Worm (Caenorhabditis elegans): ENCODE measurements around the gene R06F6.8.

R06F6.8 gene

ce11 chrII:10852880-10853279, 33.1 kb upstream of the R06F6.8 start:
- no peak for TF ChIP-seq alr-1 (tag; optimal IDR thresholded peaks at IDR 0.05)
- no peak for TF ChIP-seq skn-1 (tag; optimal IDR thresholded peaks at IDR 0.05)
- no peak for TF ChIP-seq lin-11 (tag; optimal IDR thresholded peaks at IDR 0.05)
- TF ChIP-seq snpc-4 (tag; optimal IDR thresholded peaks at IDR 0.05), result no peak
- TF ChIP-seq mab-5 (tag; optimal IDR thresholded peaks at IDR 0.05), result no peak
- no peak for TF ChIP-seq F13H6.1 (tag; optimal IDR thresholded peaks at IDR 0.05)
- TF ChIP-seq ceh-82 (tag; optimal IDR thresholded peaks at IDR 0.05), result no peak
- no peak for TF ChIP-seq ztf-1 (GFP tag; conservative IDR thresholded peaks at IDR 0.05)
- no peak for TF ChIP-seq lin-13 (GFP tag; optimal IDR thresholded peaks at IDR 0.05)
- no peak for TF ChIP-seq fos-1 (tag; optimal IDR thresholded peaks at IDR 0.05)
- no peak for TF ChIP-seq nhr-237 (tag; optimal IDR thresholded peaks at IDR 0.05)
- TF ChIP-seq R02D3.7 (tag; optimal IDR thresholded peaks at IDR 0.05), result no peak
- TF ChIP-seq nhr-25 (tag; optimal IDR thresholded peaks at IDR 0.05), result no peak
- TF ChIP-seq nhr-77 (tag; optimal IDR thresholded peaks at IDR 0.05), result no peak
- no peak for TF ChIP-seq elt-3 (tag; optimal IDR thresholded peaks at IDR 0.05)
- TF ChIP-seq peb-1 (tag; optimal IDR thresholded peaks at IDR 0.05), result no peak
- TF ChIP-seq ztf-4 (tag; optimal IDR thresholded peaks at IDR 0.05), result no peak
- TF ChIP-seq aly-2 (tag; optimal IDR thresholded peaks at IDR 0.05), result no peak

- TF ChIP-seq nhr-23 (tag; optimal IDR thresholded peaks at IDR 0.05), result no peak
- no peak for TF ChIP-seq ama-1 (optimal IDR thresholded peaks at IDR 0.05)
- no peak for TF ChIP-seq ZK546.5 (tag; optimal IDR thresholded peaks at IDR 0.05)
- peak; percentile 53 for TF ChIP-seq ztf-4 (tag; optimal IDR thresholded peaks at IDR 0.05)
- TF ChIP-seq nhr-25 (tag; optimal IDR thresholded peaks at IDR 0.05), result peak; percentile 87
- peak; percentile 69 for TF ChIP-seq snpc-4 (tag; optimal IDR thresholded peaks at IDR 0.05)
- TF ChIP-seq sem-4 (tag; optimal IDR thresholded peaks at IDR 0.05), result peak; percentile 70
- no peak for TF ChIP-seq nhr-12 (tag; optimal IDR thresholded peaks at IDR 0.05)
- no peak for TF ChIP-seq nhr-77 (tag; optimal IDR thresholded peaks at IDR 0.05)
- TF ChIP-seq egl-27 (tag; optimal IDR thresholded peaks at IDR 0.05), result peak; percentile 68
- TF ChIP-seq lin-13 (GFP tag; optimal IDR thresholded peaks at IDR 0.05), result peak; percentile 45
- TF ChIP-seq mab-5 (tag; optimal IDR thresholded peaks at IDR 0.05), result peak; percentile 58
- TF ChIP-seq lsy-2 (tag; optimal IDR thresholded peaks at IDR 0.05), result peak; percentile 22 to 78
- TF ChIP-seq unc-62 (GFP tag; optimal IDR thresholded peaks at IDR 0.05), result peak; percentile 96
- peak; percentile 90 for TF ChIP-seq F13H6.1 (tag; optimal IDR thresholded peaks at IDR 0.05)
- TF ChIP-seq crh-2 (tag; optimal IDR thresholded peaks at IDR 0.05), result peak; percentile 89
- TF ChIP-seq dmd-4 (tag; optimal IDR thresholded peaks at IDR 0.05), result no peak
- no peak for TF ChIP-seq unc-39 (tag; optimal IDR thresholded peaks at IDR 0.05)
- peak; percentile 80 for TF ChIP-seq sma-9 (GFP tag; optimal IDR thresholded peaks at IDR 0.05)
- TF ChIP-seq sma-9 (tag; optimal IDR thresholded peaks at IDR 0.05), result no peak
- peak in 1 of 2 experiments; percentile 44 for TF ChIP-seq mdl-1 (tag; optimal IDR thresholded peaks at IDR 0.05)
- peak; percentile 82 for TF ChIP-seq sma-3 (GFP tag; optimal IDR thresholded peaks at IDR 0.05)
- TF ChIP-seq blmp-1 (tag; optimal IDR thresholded peaks at IDR 0.05; ENCODE audit: insufficient read depth), result peak; percentile 47
- TF ChIP-seq lin-39 (tag; optimal IDR thresholded peaks at IDR 0.05), result no peak
- TF ChIP-seq fos-1 (tag; optimal IDR thresholded peaks at IDR 0.05), result peak; percentile 72
- peak; percentile 34 for TF ChIP-seq unc-55 (GFP tag; optimal IDR thresholded peaks at IDR 0.05)
- peak; percentile 35 for TF ChIP-seq gmeb-1 (tag; optimal IDR thresholded peaks at IDR 0.05)
- TF ChIP-seq nhr-129 (tag; optimal IDR thresholded peaks at IDR 0.05), result peak; percentile 87
- peak; percentile 55 for TF ChIP-seq ceh-16 (tag; optimal IDR thresholded peaks at IDR 0.05)
- TF ChIP-seq nhr-21 (tag; optimal IDR thresholded peaks at IDR 0.05), result peak; percentile 64
- TF ChIP-seq nhr-10 (tag; optimal IDR thresholded peaks at IDR 0.05), result no peak
- TF ChIP-seq C34F6.9 (tag; optimal IDR thresholded peaks at IDR 0.05), result peak; percentile 95
These were observed 31.3 kb upstream of the R06F6.8 start for ce11 chrII:10851110-10851509.

ce11 chrII:10849903-10850302, 30.1 kb upstream of the R06F6.8 start, which contains the start of gene M106.2:
Gene M106.2, minus strand, starts transcription at chrII:10850003.
- no peak for TF ChIP-seq unc-39 (tag; optimal IDR thresholded peaks at IDR 0.05)
- no peak for TF ChIP-seq nhr-129 (tag; optimal IDR thresholded peaks at IDR 0.05)
- TF ChIP-seq nhr-23 (tag; optimal IDR thresholded peaks at IDR 0.05), result no peak
- TF ChIP-seq mdl-1 (tag; optimal IDR thresholded peaks at IDR 0.05), result no peak
- no peak for TF ChIP-seq nhr-237 (tag; optimal IDR thresholded peaks at IDR 0.05)

Data from whole organism, L2 larva.